Comparison of ENCODE assay signal across 2 fruit fly cellular contexts in the genomic region with DNA sequence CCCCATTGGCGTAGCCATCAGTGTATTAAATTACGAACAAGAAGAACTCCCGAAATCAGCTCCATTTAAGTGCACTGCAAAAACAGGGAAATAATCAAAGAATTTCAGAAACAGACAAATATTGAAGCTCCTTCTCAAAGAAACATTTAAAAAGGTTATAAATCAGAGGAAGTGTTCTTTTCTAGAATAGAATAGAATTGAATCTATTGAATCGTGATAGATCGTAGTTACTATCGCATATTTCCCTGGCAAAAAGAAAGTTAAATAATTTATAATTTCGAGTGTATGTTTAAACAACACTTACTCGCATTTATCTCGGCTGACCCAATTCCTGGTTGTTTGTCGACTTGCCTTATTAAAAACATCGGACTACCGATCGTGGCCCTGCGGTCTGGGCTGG.
TF ChIP-seq lines count a peak whose summit lies in the region.

No protein-coding gene starts in this region.

TF ChIP-seq in whole organism, embryonic, 481 proteins besides CTCF, POLR2A, EP300 and RAD21 (continued from another document):
- no peak for TF ChIP-seq chm (GFP tag; IDR thresholded peaks at IDR 0.05; lab: Robert Waterston, UW)
- TF ChIP-seq Dad (GFP tag; optimal IDR thresholded peaks at IDR 0.05; lab: Kevin White, UChicago), result no peak
- no peak for TF ChIP-seq B-H2 (GFP tag; optimal IDR thresholded peaks at IDR 0.05; lab: Kevin White, UChicago)
- TF ChIP-seq cwo (GFP tag; optimal IDR thresholded peaks at IDR 0.05; lab: Kevin White, UChicago), result no peak
- no peak for TF ChIP-seq Nf-YA (GFP tag; IDR thresholded peaks at IDR 0.05; lab: Robert Waterston, UW)
- TF ChIP-seq jing (GFP tag; optimal IDR thresholded peaks at IDR 0.05; lab: Kevin White, UChicago), result no peak
- peak; percentile 41 for TF ChIP-seq CG10979 (tag; optimal IDR thresholded peaks at IDR 0.05; lab: Kevin White, UChicago)
- TF ChIP-seq CG2712 (tag; optimal IDR thresholded peaks at IDR 0.05; lab: Kevin White, UChicago), result peak; percentile 8
- TF ChIP-seq CG9932 (GFP tag; IDR thresholded peaks at IDR 0.05; lab: Robert Waterston, UW), result no peak
- TF ChIP-seq tap (tag; optimal IDR thresholded peaks at IDR 0.05; lab: Kevin White, UChicago), result no peak
- TF ChIP-seq CG6654 (GFP tag; optimal IDR thresholded peaks at IDR 0.05; lab: Kevin White, UChicago), result no peak
- no peak for TF ChIP-seq ewg (GFP tag; optimal IDR thresholded peaks at IDR 0.05; lab: Kevin White, UChicago)
- TF ChIP-seq Lhr (GFP tag; optimal IDR thresholded peaks at IDR 0.05; lab: Kevin White, UChicago), result no peak
- TF ChIP-seq CG4730 (GFP tag; IDR thresholded peaks at IDR 0.05; lab: Robert Waterston, UW), result no peak
- no peak for TF ChIP-seq ab (GFP tag; optimal IDR thresholded peaks at IDR 0.05; lab: Kevin White, UChicago)
- no peak for TF ChIP-seq shn (GFP tag; optimal IDR thresholded peaks at IDR 0.05; lab: Kevin White, UChicago)
- no peak for TF ChIP-seq btn (GFP tag; optimal IDR thresholded peaks at IDR 0.05; lab: Kevin White, UChicago)
- no peak for TF ChIP-seq CoRest (tag; optimal IDR thresholded peaks at IDR 0.05; lab: Kevin White, UChicago)
- TF ChIP-seq Mrtf (GFP tag; IDR thresholded peaks at IDR 0.05; lab: Robert Waterston, UW), result no peak
- TF ChIP-seq sna (GFP tag; IDR thresholded peaks at IDR 0.05; lab: Robert Waterston, UW; ENCODE audit: partially characterized antibody), result no peak
- TF ChIP-seq crp (GFP tag; optimal IDR thresholded peaks at IDR 0.05; lab: Kevin White, UChicago), result no peak
- TF ChIP-seq CG3995 (GFP tag; optimal IDR thresholded peaks at IDR 0.05; lab: Kevin White, UChicago), result no peak
- no peak for TF ChIP-seq knrl (GFP tag; IDR thresholded peaks at IDR 0.05; lab: Robert Waterston, UW; ENCODE audit: partially characterized antibody)
- peak; percentile 10 for TF ChIP-seq az2 (GFP tag; optimal IDR thresholded peaks at IDR 0.05; lab: Kevin White, UChicago)
- TF ChIP-seq zfh1 (GFP tag; IDR thresholded peaks at IDR 0.05; lab: Robert Waterston, UW), result 0 out of 3 replicates have a peak, but pooled peaks have one; percentile 15
- no peak for TF ChIP-seq CG2202 (tag; optimal IDR thresholded peaks at IDR 0.05; lab: Kevin White, UChicago)
- TF ChIP-seq CG13123 (GFP tag; optimal IDR thresholded peaks at IDR 0.05; lab: Kevin White, UChicago), result no peak
- TF ChIP-seq CG7839 (tag; optimal IDR thresholded peaks at IDR 0.05; lab: Kevin White, UChicago), result peak; percentile 5
- no peak for TF ChIP-seq CG3847 (GFP tag; IDR thresholded peaks at IDR 0.05; lab: Robert Waterston, UW)
- TF ChIP-seq CG3838 (GFP tag; optimal IDR thresholded peaks at IDR 0.05; lab: Kevin White, UChicago), result no peak
- no peak for TF ChIP-seq dan (GFP tag; IDR thresholded peaks at IDR 0.05; lab: Robert Waterston, UW)
- TF ChIP-seq CG14710 (tag; optimal IDR thresholded peaks at IDR 0.05; lab: Kevin White, UChicago), result peak; percentile 14
- peak; percentile 62 for TF ChIP-seq sens (GFP tag; lab: Kevin White, UChicago)
- TF ChIP-seq row (GFP tag; IDR thresholded peaks at IDR 0.05; lab: Robert Waterston, UW), result peak; percentile 38; the same call in 1 of the 3 replicates
- TF ChIP-seq CG13775 (GFP tag; optimal IDR thresholded peaks at IDR 0.05; lab: Kevin White, UChicago), result no peak
- TF ChIP-seq bsh (GFP tag; optimal IDR thresholded peaks at IDR 0.05; lab: Kevin White, UChicago), result peak in 1 of 2 experiments; percentile 44
TF ChIP-seq in whole organism, embryonic: peak in this region for 13.

TF ChIP-seq in whole organism, prepupa, 60 proteins besides CTCF, POLR2A, EP300 and RAD21 (continued from another document):
- TF ChIP-seq CG31627 (GFP tag; optimal IDR thresholded peaks at IDR 0.05; lab: Kevin White, UChicago) (peak; percentile 67), Hr39 (GFP tag; optimal IDR thresholded peaks at IDR 0.05; lab: Kevin White, UChicago) (peak; percentile 65), CG11762 (GFP tag; optimal IDR thresholded peaks at IDR 0.05; lab: Kevin White, UChicago; ENCODE audit: insufficient read depth) (peak; percentile 32), lz (GFP tag; optimal IDR thresholded peaks at IDR 0.05; lab: Kevin White, UChicago) (peak; percentile 61), Gug (GFP tag; IDR thresholded peaks at IDR 0.05; lab: Robert Waterston, UW) (no peak), CG10631 (GFP tag; optimal IDR thresholded peaks at IDR 0.05; lab: Kevin White, UChicago) (peak; percentile 7), Eip75B (GFP tag; optimal IDR thresholded peaks at IDR 0.05; lab: Kevin White, UChicago) (peak; percentile 76), CG1621 (tag; optimal IDR thresholded peaks at IDR 0.05; lab: Kevin White, UChicago) (no peak), CG11294 (GFP tag; IDR thresholded peaks at IDR 0.05; lab: Robert Waterston, UW) (no peak), Sox15 (GFP tag; optimal IDR thresholded peaks at IDR 0.05; lab: Kevin White, UChicago) (peak; percentile 37), acj6 (GFP tag; optimal IDR thresholded peaks at IDR 0.05; lab: Kevin White, UChicago) (peak; percentile 65), CG32006 (GFP tag; optimal IDR thresholded peaks at IDR 0.05; lab: Kevin White, UChicago) (no peak), Sox102F (GFP tag; optimal IDR thresholded peaks at IDR 0.05; lab: Kevin White, UChicago) (peak; percentile 80), Hr38 (GFP tag; optimal IDR thresholded peaks at IDR 0.05; lab: Kevin White, UChicago) (no peak), pdm3 (GFP tag; optimal IDR thresholded peaks at IDR 0.05; lab: Kevin White, UChicago) (peak; percentile 58), OdsH (GFP tag; optimal IDR thresholded peaks at IDR 0.05; lab: Kevin White, UChicago) (peak; percentile 52), Smox (GFP tag; optimal IDR thresholded peaks at IDR 0.05; lab: Kevin White, UChicago) (peak; percentile 77), fd59A (GFP tag; optimal IDR thresholded peaks at IDR 0.05; lab: Kevin White, UChicago) (no peak), CG7368 (GFP tag; optimal IDR thresholded peaks at IDR 0.05; lab: Kevin White, UChicago) (peak; percentile 24), Ets96B (tag; optimal IDR thresholded peaks at IDR 0.05; lab: Kevin White, UChicago) (no peak), CG34406 (GFP tag; optimal IDR thresholded peaks at IDR 0.05; lab: Kevin White, UChicago) (peak; percentile 62), spab (GFP tag; optimal IDR thresholded peaks at IDR 0.05; lab: Kevin White, UChicago) (no peak), Ets21C (GFP tag; optimal IDR thresholded peaks at IDR 0.05; lab: Kevin White, UChicago) (peak; percentile 51), CG3032 (tag; optimal IDR thresholded peaks at IDR 0.05; lab: Kevin White, UChicago) (no peak), Sox14 (GFP tag; optimal IDR thresholded peaks at IDR 0.05; lab: Kevin White, UChicago) (peak; percentile 30)
